Worm (Caenorhabditis elegans) whole organism, L1 larva: Measurements from ENCODE around the gene frm-2.
A peak's percentile ranks its signal among the peaks of the same experiment; 100 is the strongest.

Experiments used
- C04F5.9 ChIP-seq: sonication (generic microtip); optimal IDR thresholded peaks from 2 replicates; lab custom pipeline; 2016; ENCODE audit warnings: missing genetic modification characterization, missing compliant biosample characterization
- F16B12.6 ChIP-seq: fragments of 150-350 bp; optimal IDR thresholded peaks from 2 replicates; lab custom pipeline; 2014; ENCODE audit warnings: missing biosample characterization, missing genetic modification characterization
- alr-1 ChIP-seq: fragments of 200-800 bp; sonication (Bioruptor generic); optimal IDR thresholded peaks from 2 replicates; lab custom pipeline; 2018; ENCODE audit warnings: borderline replicate concordance, mild to moderate bottlenecking, missing genetic modification characterization, missing compliant biosample characterization
- aly-2 ChIP-seq: fragments of 150-350 bp; optimal IDR thresholded peaks from 2 replicates; lab custom pipeline; 2014; ENCODE audit warnings: missing biosample characterization, missing genetic modification characterization
- ceh-82 ChIP-seq, 3 experiments: fragments of 150-350 bp in 1 of 3; sonication (generic microtip) in 2 of 3; optimal IDR thresholded peaks; 2 replicates each; lab custom pipeline; 2014 to 2017; ENCODE audit warnings: missing biosample characterization in 3 of 3, missing genetic modification characterization in 3 of 3
- ceh-90 ChIP-seq: sonication (generic microtip); optimal IDR thresholded peaks from 2 replicates; lab custom pipeline; 2016; ENCODE audit warnings: missing genetic modification characterization, missing compliant biosample characterization
- dsc-1 ChIP-seq: sonication (generic microtip); optimal IDR thresholded peaks from 2 replicates; lab custom pipeline; 2016; ENCODE audit warnings: mild to moderate bottlenecking, missing genetic modification characterization, missing compliant biosample characterization
- efl-1 ChIP-seq, 4 experiments: fragments of 150-350 bp; optimal IDR thresholded peaks in 3 of 4; peaks in 1 of 4; 1 replicate in 1 of 4; 2 replicates in 3 of 4; lab custom pipeline; 2014; ENCODE audit warnings: missing biosample characterization in 2 of 4, missing genetic modification characterization in 2 of 4, missing genetic modification reagents in 2 of 4
- egl-13 ChIP-seq: sonication (generic microtip); optimal IDR thresholded peaks from 2 replicates; lab custom pipeline; 2016; ENCODE audit warnings: missing genotype, missing genetic modification reagents, missing genetic modification characterization, missing compliant biosample characterization
- egl-27 ChIP-seq, 2 experiments: fragments of 150-350 bp in 1 of 2; sonication (generic microtip); optimal IDR thresholded peaks; 3 replicates each; lab custom pipeline; 2017 to 2018; ENCODE audit warnings: missing biosample characterization in 2 of 2, missing genetic modification characterization in 2 of 2, missing genetic modification reagents in 2 of 2
- fkh-10 ChIP-seq: sonication (generic microtip); optimal IDR thresholded peaks from 2 replicates; lab custom pipeline; 2017; ENCODE audit warnings: missing biosample characterization, missing genetic modification reagents, missing genetic modification characterization
- fkh-8 ChIP-seq: sonication (generic microtip); optimal IDR thresholded peaks from 2 replicates; lab custom pipeline; 2016; ENCODE audit warnings: mild to moderate bottlenecking, missing genetic modification characterization, missing compliant biosample characterization
- fos-1 ChIP-seq: fragments of 150-350 bp; optimal IDR thresholded peaks from 2 replicates; lab custom pipeline; 2014; ENCODE audit warnings: missing biosample characterization, missing genetic modification characterization
- hpl-2 ChIP-seq: fragments of 150-350 bp; optimal IDR thresholded peaks from 2 replicates; lab custom pipeline; 2014; ENCODE audit warnings: missing biosample characterization, missing genetic modification reagents, missing genetic modification characterization
- isw-1 ChIP-seq: fragments of 200-800 bp; sonication (Bioruptor generic); IDR thresholded peaks from 2 replicates; pipeline ENCODE4 v1.3.6; 2022; ENCODE audit warnings: missing genetic modification characterization, missing compliant biosample characterization
- lin-13 ChIP-seq: fragments of 150-350 bp; optimal IDR thresholded peaks from 2 replicates; lab custom pipeline; 2014; ENCODE audit warnings: missing biosample characterization, missing genetic modification reagents, missing genetic modification characterization
- lin-14 ChIP-seq: fragments of 200-800 bp; sonication (Bioruptor generic); optimal IDR thresholded peaks from 2 replicates; lab custom pipeline; 2018; ENCODE audit warnings: mild to moderate bottlenecking, missing genetic modification characterization, moderate library complexity, missing compliant biosample characterization
- lin-35 ChIP-seq, 2 experiments: fragments of 150-350 bp; optimal IDR thresholded peaks; 2 replicates each; lab custom pipeline; 2014; ENCODE audit warnings: missing biosample characterization in 2 of 2, missing genetic modification characterization in 2 of 2, missing genetic modification reagents in 2 of 2
- lir-3 ChIP-seq: sonication (generic microtip); optimal IDR thresholded peaks from 2 replicates; lab custom pipeline; 2016; ENCODE audit warnings: mild to moderate bottlenecking, missing genetic modification characterization, moderate library complexity, missing compliant biosample characterization; ENCODE audit not compliant: poor library complexity
- lsy-2 ChIP-seq, 2 experiments: fragments of 150-350 bp; optimal IDR thresholded peaks; 2 replicates each; lab custom pipeline; 2014; ENCODE audit warnings: missing biosample characterization in 2 of 2, missing genetic modification characterization in 2 of 2
- mef-2 ChIP-seq: fragments of 150-350 bp; optimal IDR thresholded peaks from 2 replicates; lab custom pipeline; 2014; ENCODE audit warnings: missing biosample characterization, missing genetic modification characterization
- nhr-19 ChIP-seq: fragments of 200-800 bp; sonication (Bioruptor generic); conservative IDR thresholded peaks from 2 replicates; pipeline ENCODE4 v1.3.6; 2022; ENCODE audit warnings: missing genetic modification characterization, missing compliant biosample characterization
- nhr-20 ChIP-seq: sonication (generic microtip); optimal IDR thresholded peaks from 2 replicates; lab custom pipeline; 2016; ENCODE audit warnings: mild to moderate bottlenecking, missing genetic modification characterization, missing compliant biosample characterization
- nhr-28 ChIP-seq: fragments of 150-350 bp; optimal IDR thresholded peaks from 2 replicates; lab custom pipeline; 2014; ENCODE audit warnings: missing biosample characterization, missing genetic modification characterization
- nhr-47 ChIP-seq: sonication (generic microtip); optimal IDR thresholded peaks from 2 replicates; lab custom pipeline; 2016; ENCODE audit warnings: mild to moderate bottlenecking, missing genetic modification characterization, moderate library complexity, missing compliant biosample characterization
- nhr-71 ChIP-seq: sonication (generic microtip); optimal IDR thresholded peaks from 2 replicates; lab custom pipeline; 2016; ENCODE audit warnings: mild to moderate bottlenecking, missing genetic modification characterization, moderate library complexity, missing compliant biosample characterization
- nhr-76 ChIP-seq: sonication (generic microtip); optimal IDR thresholded peaks from 2 replicates; lab custom pipeline; 2017; ENCODE audit warnings: missing biosample characterization, missing genetic modification characterization
- nhr-77 ChIP-seq: fragments of 150-350 bp; optimal IDR thresholded peaks from 2 replicates; lab custom pipeline; 2014; ENCODE audit warnings: missing biosample characterization, missing genetic modification characterization
- nhr-84 ChIP-seq: sonication (generic microtip); optimal IDR thresholded peaks from 2 replicates; lab custom pipeline; 2017; ENCODE audit warnings: missing biosample characterization, missing genetic modification characterization
- nhr-85 ChIP-seq: sonication (generic microtip); peaks from one replicate; lab custom pipeline; 2016; ENCODE audit warnings: missing genetic modification characterization, inconsistent platforms, missing compliant biosample characterization
- nhr-90 ChIP-seq: sonication (generic microtip); optimal IDR thresholded peaks from 2 replicates; lab custom pipeline; 2016; ENCODE audit warnings: mild to moderate bottlenecking, missing genetic modification characterization, missing compliant biosample characterization; ENCODE audit not compliant: poor library complexity
- pax-3 ChIP-seq: fragments of 200-800 bp; sonication (Bioruptor generic); optimal IDR thresholded peaks from 2 replicates; lab custom pipeline; 2018; ENCODE audit warnings: mild to moderate bottlenecking, missing genetic modification characterization, moderate library complexity, missing compliant biosample characterization
- rnt-1 ChIP-seq: sonication (generic microtip); optimal IDR thresholded peaks from 2 replicates; lab custom pipeline; 2016; ENCODE audit warnings: mild to moderate bottlenecking, missing genetic modification characterization, moderate library complexity, missing compliant biosample characterization
- snpc-4 ChIP-seq: fragments of 150-350 bp; optimal IDR thresholded peaks from 2 replicates; lab custom pipeline; 2014; ENCODE audit warnings: missing biosample characterization, missing genetic modification characterization
- snu-23 ChIP-seq: sonication (generic microtip); optimal IDR thresholded peaks from 2 replicates; lab custom pipeline; 2016; ENCODE audit warnings: missing genetic modification characterization, missing compliant biosample characterization
- swsn-7 ChIP-seq: sonication (generic microtip); optimal IDR thresholded peaks from 2 replicates; lab custom pipeline; 2016; ENCODE audit warnings: missing genetic modification characterization, missing compliant biosample characterization
- unc-30 ChIP-seq: sonication (generic microtip); optimal IDR thresholded peaks from 2 replicates; lab custom pipeline; 2017; ENCODE audit warnings: missing biosample characterization, missing genetic modification characterization
- unc-62 ChIP-seq: fragments of 150-350 bp; optimal IDR thresholded peaks from 2 replicates; lab custom pipeline; 2014; ENCODE audit warnings: missing biosample characterization, missing genetic modification reagents, missing genetic modification characterization
- unc-86 ChIP-seq: sonication (generic microtip); optimal IDR thresholded peaks from 2 replicates; lab custom pipeline; 2016; ENCODE audit warnings: missing genetic modification characterization, missing compliant biosample characterization
- xbp-1 ChIP-seq: sonication (generic microtip); optimal IDR thresholded peaks from 2 replicates; lab custom pipeline; 2016; ENCODE audit warnings: missing genetic modification characterization, missing compliant biosample characterization
- zip-4 ChIP-seq: fragments of 200-800 bp; sonication (Bioruptor generic); optimal IDR thresholded peaks from 2 replicates; lab custom pipeline; 2018; ENCODE audit warnings: mild to moderate bottlenecking, missing genetic modification characterization, moderate library complexity, missing compliant biosample characterization
- ztf-4 ChIP-seq: fragments of 150-350 bp; optimal IDR thresholded peaks from 2 replicates; lab custom pipeline; 2014; ENCODE audit warnings: missing biosample characterization, missing genetic modification characterization

The frm-2 gene

DNA sequence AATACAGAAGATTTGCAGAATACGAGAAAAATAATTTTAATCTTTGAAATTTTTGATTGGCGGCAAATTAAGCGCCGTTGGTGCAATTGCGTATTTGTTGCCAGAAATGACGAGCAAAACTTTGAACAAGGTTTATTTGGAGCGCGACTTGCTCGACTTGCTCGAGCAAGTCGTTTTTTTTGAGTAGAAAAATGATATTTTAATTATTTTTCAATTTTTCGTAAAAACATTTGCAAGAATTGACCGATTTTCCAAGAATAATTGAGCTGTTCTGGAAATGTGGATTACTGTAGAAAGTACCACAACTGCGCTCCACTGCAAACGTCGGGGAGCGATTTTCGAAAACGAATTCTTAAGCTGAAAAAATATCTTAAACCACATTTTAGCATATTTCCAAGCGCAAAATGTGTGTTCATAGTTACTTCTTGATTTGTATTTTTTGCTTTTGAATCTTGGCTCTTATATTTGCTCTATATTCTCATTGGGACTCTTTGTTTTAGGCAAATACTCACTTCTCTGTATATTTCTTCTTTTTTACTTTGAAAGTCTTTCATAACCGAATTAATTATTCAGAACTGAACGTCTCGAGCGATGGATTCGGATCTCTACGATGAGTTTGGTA, 27.2 kb upstream of the frm-2 start, which contains the start of the genes gcna-1 and eftu-2 (continued):
- TF ChIP-seq alr-1 (tag; lab: Kevin White, UChicago) (no peak), snpc-4 (peak; percentile 31), nhr-76 (tag; lab: Kevin White, UChicago) (no peak), C04F5.9 (tag; lab: Kevin White, UChicago) (no peak), nhr-20 (tag; lab: Kevin White, UChicago) (peak; percentile 64), isw-1 (GFP tag; lab: Robert Waterston, UW) (peak; percentile 47), F16B12.6 (tag; lab: Kevin White, UChicago) (peak; percentile 76), rnt-1 (tag; lab: Kevin White, UChicago) (no peak), lir-3 (tag; lab: Kevin White, UChicago) (no peak), unc-86 (tag; lab: Kevin White, UChicago) (peak; percentile 45), lsy-2 (tag; optimal IDR thresholded peaks at IDR 0.05; lab: Kevin White, UChicago) (peak; percentile 78 to 97), egl-13 (tag; lab: Kevin White, UChicago) (peak; percentile 61), mef-2 (no peak), ztf-4 (tag; lab: Kevin White, UChicago) (no peak), lin-13 (peak; percentile 19), zip-4 (GFP tag; lab: Kevin White, UChicago) (no peak), lin-14 (GFP tag; lab: Kevin White, UChicago) (peak; percentile 54), nhr-85 (tag; lab: Kevin White, UChicago) (peak; percentile 69), unc-62 (no peak), swsn-7 (tag; lab: Kevin White, UChicago) (peak; percentile 60), nhr-47 (tag; lab: Kevin White, UChicago) (peak; percentile 72), xbp-1 (tag; lab: Kevin White, UChicago) (peak; percentile 60), pax-3 (no peak), egl-27 (tag; optimal IDR thresholded peaks at IDR 0.05; lab: Kevin White, UChicago) (no peak), nhr-71 (tag; lab: Kevin White, UChicago) (peak; percentile 77), nhr-19 (GFP tag; lab: Robert Waterston, UW) (peak; percentile 8; the same call in 1 of the 2 replicates)

DNA sequence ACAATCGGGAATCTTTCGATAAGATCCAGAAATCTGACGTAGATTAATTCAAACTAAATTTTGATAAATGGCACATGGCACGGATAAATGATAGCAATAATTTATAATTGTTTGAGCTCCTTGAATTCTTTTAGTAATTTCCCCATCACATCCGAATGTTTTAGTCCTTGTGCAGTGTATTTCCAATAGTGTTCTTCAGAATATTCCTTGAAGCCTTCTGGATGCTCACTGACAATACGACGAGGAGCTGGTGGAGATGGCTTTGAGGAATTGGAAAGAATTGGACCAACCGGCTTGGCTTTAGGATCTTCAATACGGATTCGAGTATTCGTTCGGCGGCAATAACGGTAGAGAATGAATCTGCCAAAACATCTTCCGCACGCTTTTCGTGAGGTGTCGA, 24.5 kb upstream of the frm-2 start:
- no peak for TF ChIP-seq snpc-4
- TF ChIP-seq nhr-84 (tag; lab: Kevin White, UChicago): no peak
- no peak for TF ChIP-seq unc-30 (tag; lab: Kevin White, UChicago)
- TF ChIP-seq dsc-1: peak; percentile 12
- no peak for TF ChIP-seq fos-1
- TF ChIP-seq efl-1 (optimal IDR thresholded peaks at IDR 0.05; lab: Kevin White, UChicago): no peak
- peak in 1 of 2 experiments; percentile 90 for TF ChIP-seq efl-1 (GFP tag; optimal IDR thresholded peaks at IDR 0.05 in 1 of 2; lab: Kevin White, UChicago)
- TF ChIP-seq rnt-1 (tag; lab: Kevin White, UChicago): no peak
- TF ChIP-seq hpl-2 (GFP tag; lab: Kevin White, UChicago): no peak

DNA sequence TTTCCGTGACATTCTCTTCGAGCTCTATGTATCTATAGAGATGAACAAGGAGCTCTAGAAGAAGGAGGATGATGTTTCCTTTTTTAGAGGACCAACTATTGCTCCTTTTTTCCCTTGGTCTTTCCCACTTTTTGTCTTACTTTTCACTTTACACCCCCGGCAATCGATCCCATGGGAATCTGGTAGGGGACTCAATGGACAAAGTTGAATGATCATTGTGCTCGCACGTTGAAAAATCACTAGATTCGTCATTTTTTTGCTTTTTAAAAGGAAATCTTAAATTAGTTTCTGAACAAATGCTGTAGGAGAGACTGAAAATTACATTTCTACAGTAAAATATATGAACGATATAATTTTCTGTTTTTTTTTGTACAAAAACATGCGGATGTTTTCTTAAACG, 20.1 kb upstream of the frm-2 start:
- TF ChIP-seq aly-2 (tag; lab: Kevin White, UChicago) (no peak), efl-1 (optimal IDR thresholded peaks at IDR 0.05; lab: Kevin White, UChicago) (no peak), efl-1 (GFP tag; optimal IDR thresholded peaks at IDR 0.05 in 1 of 2; lab: Kevin White, UChicago) (peak in 1 of 2 experiments; percentile 51), ceh-90 (tag; lab: Kevin White, UChicago) (no peak)

DNA sequence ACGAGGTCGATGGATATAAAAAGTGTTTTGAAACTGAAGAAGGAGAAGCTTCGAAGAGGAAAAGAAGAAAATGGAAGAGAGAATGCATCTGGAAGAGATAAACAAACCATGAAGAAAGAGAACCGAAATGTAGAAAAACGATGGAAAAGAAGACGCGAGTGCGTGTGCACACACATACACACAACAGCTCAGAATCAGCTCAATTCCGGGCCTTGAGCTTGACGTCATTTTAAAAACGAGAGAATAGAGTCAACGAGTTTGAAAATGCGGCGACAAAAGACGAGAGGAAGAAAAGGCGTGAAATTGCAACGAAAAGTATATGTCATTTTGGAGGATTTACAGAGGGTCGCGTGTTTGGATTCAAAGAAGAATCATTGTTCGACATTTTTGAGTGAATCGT, 17.7 kb upstream of the frm-2 start:
- TF ChIP-seq fkh-10 (GFP tag; lab: Kevin White, UChicago) (peak; percentile 15), zip-4 (GFP tag; lab: Kevin White, UChicago) (no peak), lsy-2 (tag; optimal IDR thresholded peaks at IDR 0.05; lab: Kevin White, UChicago) (peak; percentile 20 to 62), lin-14 (GFP tag; lab: Kevin White, UChicago) (peak; percentile 80), fkh-8 (tag; lab: Kevin White, UChicago) (peak; percentile 74), nhr-71 (tag; lab: Kevin White, UChicago) (peak; percentile 52), pax-3 (peak; percentile 44), lin-35 (GFP tag; optimal IDR thresholded peaks at IDR 0.05; lab: Kevin White, UChicago) (peak in 1 of 2 experiments; percentile 35), snu-23 (GFP tag; lab: Kevin White, UChicago) (peak; percentile 25), nhr-47 (tag; lab: Kevin White, UChicago) (peak; percentile 17), nhr-90 (no peak), nhr-28 (tag; lab: Kevin White, UChicago) (no peak), swsn-7 (tag; lab: Kevin White, UChicago) (peak; percentile 23), xbp-1 (tag; lab: Kevin White, UChicago) (peak; percentile 32), ztf-4 (tag; lab: Kevin White, UChicago) (no peak), efl-1 (optimal IDR thresholded peaks at IDR 0.05; lab: Kevin White, UChicago) (peak in 1 of 2 experiments; percentile 20), efl-1 (GFP tag; optimal IDR thresholded peaks at IDR 0.05 in 1 of 2; lab: Kevin White, UChicago) (no peak), dsc-1 (peak; percentile 77), nhr-19 (GFP tag; lab: Robert Waterston, UW) (0 out of 2 replicates have a peak, but pooled peaks have one; percentile 2), nhr-77 (tag; lab: Kevin White, UChicago) (no peak), isw-1 (GFP tag; lab: Robert Waterston, UW) (0 out of 2 replicates have a peak, but pooled peaks have one; percentile 7), ceh-82 (tag; optimal IDR thresholded peaks at IDR 0.05; lab: Kevin White, UChicago) (peak in 2 of 3 experiments; percentile 14 to 43)
